Worm (Caenorhabditis elegans) whole organism, early embryonic: ENCODE measurements around the gene C06A1.6.

Experiments
- B0310.2 ChIP-seq: sonication (generic microtip); optimal IDR thresholded peaks from 2 replicates; lab custom pipeline; 2016; ENCODE audit warnings: mild to moderate bottlenecking, missing genetic modification characterization, missing compliant biosample characterization
- F13C5.2 ChIP-seq: sonication (generic microtip); optimal IDR thresholded peaks from 2 replicates; lab custom pipeline; 2017; ENCODE audit warnings: mild to moderate bottlenecking, missing genetic modification characterization, inconsistent platforms, missing compliant biosample characterization
- aly-1 ChIP-seq: sonication (generic microtip); optimal IDR thresholded peaks from 2 replicates; lab custom pipeline; 2016; ENCODE audit warnings: missing genetic modification characterization, missing compliant biosample characterization
- ama-1 ChIP-seq: fragments of 150-350 bp; optimal IDR thresholded peaks from 2 replicates; lab custom pipeline; 2014
- ceh-13 ChIP-seq: fragments of 200-800 bp; sonication (Bioruptor generic); optimal IDR thresholded peaks from 2 replicates; lab custom pipeline; 2018; ENCODE audit warnings: mild to moderate bottlenecking, missing genetic modification characterization, missing compliant biosample characterization
- ceh-36 ChIP-seq: sonication (generic microtip); optimal IDR thresholded peaks from 2 replicates; lab custom pipeline; 2016; ENCODE audit warnings: missing genetic modification characterization, inconsistent platforms, missing compliant biosample characterization
- ets-7 ChIP-seq: sonication (generic microtip); optimal IDR thresholded peaks from 2 replicates; lab custom pipeline; 2016; ENCODE audit warnings: missing genotype, missing genetic modification characterization, missing compliant biosample characterization
- flt-1 ChIP-seq: fragments of 200-800 bp; sonication (Bioruptor generic); IDR thresholded peaks from 2 replicates; pipeline ENCODE4 v1.3.6; 2022; ENCODE audit warnings: missing genetic modification characterization, missing compliant biosample characterization
- hmbx-1 ChIP-seq: sonication (generic microtip); optimal IDR thresholded peaks from 2 replicates; lab custom pipeline; 2016; ENCODE audit warnings: mild to moderate bottlenecking, missing genetic modification characterization, missing compliant biosample characterization
- hmg-4 ChIP-seq: fragments of 200-800 bp; sonication (Bioruptor generic); optimal IDR thresholded peaks from 2 replicates; lab custom pipeline; 2018; ENCODE audit warnings: mild to moderate bottlenecking, missing genetic modification characterization, missing compliant biosample characterization
- hnd-1 ChIP-seq: sonication (generic microtip); optimal IDR thresholded peaks from 2 replicates; lab custom pipeline; 2016; ENCODE audit warnings: missing genetic modification characterization, missing compliant biosample characterization
- pes-1 ChIP-seq: fragments of 200-800 bp; sonication (Bioruptor generic); IDR thresholded peaks from 2 replicates; pipeline ENCODE4 v1.3.6; 2022; ENCODE audit warnings: missing genetic modification reagents, missing genetic modification characterization, missing compliant biosample characterization
- scrt-1 ChIP-seq: fragments of 200-800 bp; sonication (Bioruptor generic); IDR thresholded peaks from 2 replicates; pipeline ENCODE4 v1.3.6; 2022; ENCODE audit warnings: missing genetic modification characterization, missing compliant biosample characterization
- sea-1 ChIP-seq: fragments of 200-800 bp; sonication (Bioruptor generic); conservative IDR thresholded peaks from 2 replicates; pipeline ENCODE4 v1.3.6; 2022; ENCODE audit warnings: missing genetic modification characterization, missing compliant biosample characterization
- tbx-11 ChIP-seq: fragments of 200-800 bp; sonication (Bioruptor generic); IDR thresholded peaks from 2 replicates; pipeline ENCODE4 v1.3.6; 2022; ENCODE audit warnings: missing genetic modification characterization, missing compliant biosample characterization
- tbx-37 ChIP-seq: fragments of 200-800 bp; sonication (Bioruptor generic); conservative IDR thresholded peaks from 2 replicates; pipeline ENCODE4 v1.3.6; 2022; ENCODE audit warnings: missing genetic modification reagents, missing genetic modification characterization, missing compliant biosample characterization
- tra-4 ChIP-seq: sonication (generic microtip); optimal IDR thresholded peaks from 2 replicates; lab custom pipeline; 2017; ENCODE audit warnings: missing genetic modification characterization, missing compliant biosample characterization

The C06A1.6 gene

DNA sequence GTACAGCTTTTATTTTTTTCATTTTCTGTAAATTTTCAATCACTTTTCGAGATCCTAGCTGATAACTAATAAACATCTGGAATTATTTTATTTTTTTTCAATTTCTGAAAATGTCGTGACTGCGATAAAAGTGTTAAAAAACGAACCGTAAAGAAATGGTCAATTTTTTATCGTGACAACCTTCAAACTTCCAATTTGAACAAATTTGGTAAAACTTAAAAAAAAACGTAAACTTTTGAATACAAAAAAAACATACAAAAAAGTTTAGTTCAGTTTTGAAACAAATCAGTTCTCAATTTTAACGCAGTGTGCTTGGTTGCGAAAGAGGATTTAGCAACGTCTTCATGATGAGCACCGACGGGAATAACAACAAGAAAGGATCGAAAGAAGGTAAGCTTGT is 7.5 kb upstream of the C06A1.6 start, which contains the start of gene C06A1.3:
Gene C06A1.3 (plus strand): TSS at position 301 of the 400 bp plus-strand sequence.
- no peak for TF ChIP-seq flt-1 (GFP tag; lab: Robert Waterston, UW)
- TF ChIP-seq ceh-13 (GFP tag; lab: Kevin White, UChicago), result no peak
- no peak for TF ChIP-seq B0310.2 (tag; lab: Kevin White, UChicago)
- TF ChIP-seq sea-1 (GFP tag; lab: Robert Waterston, UW), result no peak
- no peak for TF ChIP-seq scrt-1 (GFP tag; lab: Robert Waterston, UW)
- no peak for TF ChIP-seq hnd-1 (tag; lab: Kevin White, UChicago)
- TF ChIP-seq tbx-11, result no peak
- no peak for TF ChIP-seq F13C5.2 (tag; lab: Kevin White, UChicago)
- no peak for TF ChIP-seq hmbx-1 (tag; lab: Kevin White, UChicago)
- TF ChIP-seq tbx-37 (GFP tag; lab: Robert Waterston, UW), result no peak
- no peak for TF ChIP-seq pes-1 (GFP tag; lab: Robert Waterston, UW)
- TF ChIP-seq aly-1 (tag; lab: Kevin White, UChicago), result no peak
- TF ChIP-seq hmg-4 (GFP tag; lab: Kevin White, UChicago), result no peak
- no peak for TF ChIP-seq tra-4 (tag; lab: Kevin White, UChicago)
- TF ChIP-seq ceh-36 (tag; lab: Kevin White, UChicago), result no peak
- no peak for TF ChIP-seq ama-1 (lab: Kevin White, UChicago)
- TF ChIP-seq ets-7, result no peak

DNA sequence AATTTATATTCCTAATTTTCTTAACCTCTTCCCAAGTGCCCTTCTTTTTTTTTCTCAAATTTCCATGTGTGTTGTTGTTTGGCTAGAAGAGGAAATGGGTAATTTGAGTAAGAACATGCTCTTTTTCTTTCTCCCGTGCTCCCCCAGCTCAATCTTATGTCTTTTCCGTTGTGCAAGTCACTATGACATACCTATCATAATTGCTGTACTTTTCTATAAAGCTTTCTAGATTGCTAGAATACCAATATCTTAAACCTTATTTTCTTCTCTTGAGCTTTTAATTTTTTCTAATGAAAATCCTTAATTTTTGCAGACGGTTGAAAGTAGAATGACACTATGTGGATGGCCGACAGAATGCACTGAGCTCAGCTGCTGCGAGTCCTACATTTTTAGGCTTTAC is 5.8 kb upstream of the C06A1.6 start, which contains the start of gene txt-13:
Gene txt-13 (plus strand): TSS at position 301 of the 400 bp plus-strand sequence.
- TF ChIP-seq ets-7, result no peak
- no peak for TF ChIP-seq sea-1 (GFP tag; lab: Robert Waterston, UW)
- TF ChIP-seq ama-1 (lab: Kevin White, UChicago), result no peak
- TF ChIP-seq aly-1 (tag; lab: Kevin White, UChicago), result no peak
- no peak for TF ChIP-seq tbx-37 (GFP tag; lab: Robert Waterston, UW)
- TF ChIP-seq hmbx-1 (tag; lab: Kevin White, UChicago), result no peak
- TF ChIP-seq F13C5.2 (tag; lab: Kevin White, UChicago), result no peak
- TF ChIP-seq B0310.2 (tag; lab: Kevin White, UChicago), result no peak

DNA sequence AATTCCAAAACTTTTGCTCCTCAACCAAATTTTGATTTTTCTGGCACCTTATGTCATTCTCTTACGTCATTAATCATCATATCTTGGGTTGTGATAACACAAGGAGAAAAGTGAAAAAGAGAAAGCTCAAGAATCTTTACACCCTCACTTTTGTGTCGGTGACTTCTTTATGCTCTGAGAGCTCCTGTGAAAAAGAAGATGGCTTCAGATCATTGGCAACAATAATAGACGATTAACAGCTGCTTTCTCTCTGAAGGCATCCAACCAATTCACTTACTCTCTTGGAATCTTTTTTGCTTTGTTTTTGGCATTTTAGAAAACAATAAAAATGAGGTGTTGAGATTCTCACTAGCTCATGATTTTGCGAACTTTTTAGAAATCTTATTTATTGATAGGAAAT is 5.0 kb upstream of the C06A1.6 start:
- no peak for TF ChIP-seq ceh-13 (GFP tag; lab: Kevin White, UChicago)

DNA sequence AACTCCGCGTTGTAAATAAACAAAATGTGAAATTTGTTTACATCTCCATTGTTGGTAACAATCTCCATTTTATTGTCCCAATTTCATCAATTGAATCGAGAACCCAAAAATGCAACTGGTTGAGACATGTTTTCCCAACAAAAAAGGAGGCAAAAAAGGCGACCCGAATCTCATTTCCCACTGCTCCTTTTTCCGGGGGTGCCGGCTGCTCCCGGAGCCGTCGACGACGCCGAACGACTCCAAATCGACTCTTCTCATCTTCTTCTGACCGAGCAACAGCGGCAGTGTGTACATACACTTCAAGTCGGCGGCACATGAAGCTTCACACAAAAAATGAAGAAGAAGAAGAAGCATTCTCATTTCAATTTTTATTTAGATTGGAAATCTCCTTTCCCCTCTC is 2.0 kb upstream of the C06A1.6 start:
- no peak for TF ChIP-seq hmg-4 (GFP tag; lab: Kevin White, UChicago)
- TF ChIP-seq tra-4 (tag; lab: Kevin White, UChicago), result no peak
- TF ChIP-seq scrt-1 (GFP tag; lab: Robert Waterston, UW), result no peak
- TF ChIP-seq ama-1 (lab: Kevin White, UChicago), result no peak
- no peak for TF ChIP-seq B0310.2 (tag; lab: Kevin White, UChicago)
- TF ChIP-seq tbx-37 (GFP tag; lab: Robert Waterston, UW), result no peak
- TF ChIP-seq pes-1 (GFP tag; lab: Robert Waterston, UW), result no peak

DNA sequence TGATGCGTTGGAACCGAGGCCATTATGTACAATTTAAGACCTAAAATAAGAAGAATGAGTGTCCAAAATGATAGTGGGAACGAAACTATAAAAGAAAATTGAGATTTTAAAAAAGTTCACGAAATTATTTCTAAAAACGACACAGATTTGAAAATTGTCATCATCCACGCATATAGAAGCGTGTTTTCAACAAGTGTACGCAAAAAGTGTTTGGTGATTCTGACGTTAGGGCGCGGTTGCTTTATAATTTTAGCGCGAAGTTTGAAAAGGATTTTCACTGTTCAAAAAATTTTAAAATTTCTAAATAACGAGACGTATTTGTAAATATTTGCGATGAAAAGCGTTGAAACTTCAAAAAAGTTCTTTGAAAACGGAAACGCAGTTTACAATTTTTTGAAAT is 1.1 kb downstream of the C06A1.6 start, which contains the start of gene cdc-48.1:
Gene cdc-48.1 (minus strand): TSS at position 40 of the 400 bp plus-strand sequence.
- TF ChIP-seq tra-4 (tag; lab: Kevin White, UChicago), result peak; percentile 60
- peak; percentile 65 for TF ChIP-seq hmg-4 (GFP tag; lab: Kevin White, UChicago)
- peak; percentile 57; the same call in 1 of the 2 replicates for TF ChIP-seq tbx-11
- peak; percentile 45 for TF ChIP-seq ets-7
- TF ChIP-seq ceh-13 (GFP tag; lab: Kevin White, UChicago), result peak; percentile 47
- no peak for TF ChIP-seq aly-1 (tag; lab: Kevin White, UChicago)
- TF ChIP-seq ama-1 (lab: Kevin White, UChicago), result no peak
- TF ChIP-seq hnd-1 (tag; lab: Kevin White, UChicago), result peak; percentile 42
- TF ChIP-seq flt-1 (GFP tag; lab: Robert Waterston, UW), result peak; percentile 81
- peak; percentile 86 for TF ChIP-seq sea-1 (GFP tag; lab: Robert Waterston, UW)
- peak; percentile 75 for TF ChIP-seq tbx-37 (GFP tag; lab: Robert Waterston, UW)
- peak; percentile 54 for TF ChIP-seq ceh-36 (tag; lab: Kevin White, UChicago)
- TF ChIP-seq hmbx-1 (tag; lab: Kevin White, UChicago), result peak; percentile 51
- TF ChIP-seq pes-1 (GFP tag; lab: Robert Waterston, UW), result peak; percentile 82
- TF ChIP-seq scrt-1 (GFP tag; lab: Robert Waterston, UW), result peak; percentile 57; the same call in 1 of the 2 replicates
- TF ChIP-seq B0310.2 (tag; lab: Kevin White, UChicago), result peak; percentile 74
- peak; percentile 99 for TF ChIP-seq F13C5.2 (tag; lab: Kevin White, UChicago)

DNA sequence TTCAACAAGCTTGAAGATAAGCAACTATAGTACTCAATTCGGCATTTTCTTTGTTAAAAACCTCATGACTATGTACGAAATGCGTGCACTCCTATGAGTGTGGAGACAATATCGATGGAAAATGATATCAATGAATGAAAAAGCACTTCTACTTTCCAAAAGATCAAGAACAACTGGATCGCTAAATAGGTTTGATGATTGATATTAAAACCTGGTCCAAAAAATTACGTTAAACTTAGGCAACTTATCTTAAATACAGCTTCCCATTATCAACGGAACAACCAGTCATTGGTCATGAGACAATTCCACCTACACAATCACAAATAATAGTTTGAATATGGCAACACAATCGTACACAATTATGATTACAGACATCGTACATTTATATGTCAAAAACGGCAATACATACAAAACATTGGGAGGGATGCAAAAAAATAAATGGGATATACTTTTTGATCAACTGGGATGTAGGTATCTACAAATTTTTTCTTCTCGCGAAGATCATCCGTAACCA is 4.8 kb downstream of the C06A1.6 start:
- TF ChIP-seq tra-4 (tag; lab: Kevin White, UChicago) (no peak), scrt-1 (GFP tag; lab: Robert Waterston, UW) (no peak), ceh-13 (GFP tag; lab: Kevin White, UChicago) (no peak), pes-1 (GFP tag; lab: Robert Waterston, UW) (no peak), tbx-11 (no peak), tbx-37 (GFP tag; lab: Robert Waterston, UW) (no peak), sea-1 (GFP tag; lab: Robert Waterston, UW) (no peak), hnd-1 (tag; lab: Kevin White, UChicago) (no peak), ceh-36 (tag; lab: Kevin White, UChicago) (no peak)

DNA sequence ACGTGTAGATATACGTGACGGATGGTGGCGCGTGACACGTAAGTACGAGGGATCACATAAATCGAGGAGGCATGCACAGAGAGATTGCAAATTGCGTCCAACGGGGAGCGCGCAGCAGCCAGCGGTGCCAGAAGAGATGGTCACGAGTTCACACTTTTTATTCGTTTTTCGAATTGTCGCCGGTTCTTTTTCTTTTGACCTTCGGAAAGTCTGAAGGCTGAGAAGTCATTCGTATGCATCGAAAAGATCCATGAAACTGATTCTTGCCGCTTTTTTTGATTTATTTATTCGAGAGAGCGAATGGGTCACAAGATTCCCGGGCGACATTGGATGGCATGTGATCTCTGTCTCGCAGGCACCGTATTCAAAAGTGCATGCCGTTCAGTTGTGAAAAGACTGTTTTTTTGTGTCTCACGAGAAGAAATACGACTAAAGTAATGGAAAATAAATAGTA is 5.5 kb downstream of the C06A1.6 start:
- TF ChIP-seq flt-1 (GFP tag; lab: Robert Waterston, UW), result no peak
- TF ChIP-seq tbx-37 (GFP tag; lab: Robert Waterston, UW), result no peak
- TF ChIP-seq F13C5.2 (tag; lab: Kevin White, UChicago), result no peak
- no peak for TF ChIP-seq tra-4 (tag; lab: Kevin White, UChicago)
- no peak for TF ChIP-seq ceh-36 (tag; lab: Kevin White, UChicago)
- no peak for TF ChIP-seq ama-1 (lab: Kevin White, UChicago)
- no peak for TF ChIP-seq hmg-4 (GFP tag; lab: Kevin White, UChicago)
- no peak for TF ChIP-seq sea-1 (GFP tag; lab: Robert Waterston, UW)
- no peak for TF ChIP-seq ceh-13 (GFP tag; lab: Kevin White, UChicago)
- no peak for TF ChIP-seq pes-1 (GFP tag; lab: Robert Waterston, UW)
- no peak for TF ChIP-seq scrt-1 (GFP tag; lab: Robert Waterston, UW)
- no peak for TF ChIP-seq hmbx-1 (tag; lab: Kevin White, UChicago)
- no peak for TF ChIP-seq hnd-1 (tag; lab: Kevin White, UChicago)
